Fruit fly (Drosophila melanogaster): Measurements from ENCODE around the gene AlaRS.

Gene AlaRS

DNA sequence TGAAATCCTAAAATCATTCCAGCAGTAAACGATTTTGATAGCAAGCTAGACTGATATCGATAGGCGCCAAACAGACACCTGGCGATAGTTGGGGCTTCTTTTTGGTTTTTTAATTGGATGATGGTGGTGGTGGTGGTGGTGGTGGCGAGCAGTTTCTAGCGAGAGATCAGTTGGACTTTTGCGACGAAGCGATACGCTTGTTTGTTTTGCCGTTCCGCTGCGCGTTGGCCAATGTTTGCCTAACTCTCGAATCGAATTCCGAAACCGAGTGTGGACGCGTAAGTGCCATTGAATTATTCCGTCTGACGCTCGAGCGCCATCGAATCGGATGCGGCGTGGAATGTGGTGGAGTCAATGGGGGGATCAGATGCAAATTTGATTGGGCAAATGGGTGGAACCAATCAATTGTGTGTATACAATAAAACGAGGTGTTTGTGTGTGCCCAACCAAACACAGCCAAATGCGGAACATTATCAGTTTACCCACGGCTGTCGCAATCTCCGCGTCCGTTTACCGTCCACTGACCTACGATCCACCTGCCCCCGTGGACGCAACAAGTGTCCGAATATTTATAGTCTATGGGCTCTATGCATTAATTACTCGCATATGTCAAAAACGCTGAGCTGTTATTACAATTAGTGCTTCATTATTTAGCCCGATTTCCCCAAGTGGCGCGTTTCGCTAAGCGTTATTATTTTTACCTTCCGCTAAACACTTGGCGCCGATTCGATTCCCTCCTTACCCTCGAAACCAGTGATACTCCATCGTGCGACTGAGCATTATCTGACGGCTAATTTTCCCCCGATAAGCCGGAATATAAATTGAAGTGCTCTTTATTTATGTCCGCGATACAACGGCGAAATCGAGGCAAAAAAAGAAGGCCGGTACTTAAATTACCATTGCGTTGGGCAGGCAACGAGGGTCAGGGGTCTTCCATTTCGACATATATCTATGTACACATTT is 10.9 kb downstream of the AlaRS start, which contains the start of gene CG17292 (continued):
- TF ChIP-seq CG32006 (GFP tag; optimal IDR thresholded peaks at IDR 0.05) = no peak
- peak; percentile 9 for TF ChIP-seq Met (GFP tag; optimal IDR thresholded peaks at IDR 0.05)
- TF ChIP-seq cyc (GFP tag; optimal IDR thresholded peaks at IDR 0.05) = no peak
- TF ChIP-seq topi (GFP tag; optimal IDR thresholded peaks at IDR 0.05) = peak; percentile 6
- TF ChIP-seq lz (GFP tag; optimal IDR thresholded peaks at IDR 0.05) = no peak
- no peak for TF ChIP-seq Ets21C (GFP tag; optimal IDR thresholded peaks at IDR 0.05)
- TF ChIP-seq CG8119 (GFP tag; IDR thresholded peaks at IDR 0.05) = no peak; the same call in 2 of the 3 replicates
- TF ChIP-seq vri (GFP tag; optimal IDR thresholded peaks at IDR 0.05) = no peak
- no peak for TF ChIP-seq CG8632 (GFP tag; optimal IDR thresholded peaks at IDR 0.05)
- TF ChIP-seq CG4318 (GFP tag; optimal IDR thresholded peaks at IDR 0.05) = no peak

- no peak for TF ChIP-seq CG1621 (tag; optimal IDR thresholded peaks at IDR 0.05)
- no peak for TF ChIP-seq CG8319 (GFP tag; optimal IDR thresholded peaks at IDR 0.05)
- no peak for TF ChIP-seq spab (GFP tag; optimal IDR thresholded peaks at IDR 0.05)
- peak; percentile 12 for TF ChIP-seq CG3032 (tag; optimal IDR thresholded peaks at IDR 0.05)
- peak; percentile 50 for TF ChIP-seq Ets21C (GFP tag; optimal IDR thresholded peaks at IDR 0.05)
- no peak for TF ChIP-seq net (GFP tag; optimal IDR thresholded peaks at IDR 0.05)
- TF ChIP-seq Hr4 (GFP tag; optimal IDR thresholded peaks at IDR 0.05) = peak; percentile 44
- peak; percentile 46 for TF ChIP-seq pdm3 (GFP tag; optimal IDR thresholded peaks at IDR 0.05)
- TF ChIP-seq fkh (GFP tag; optimal IDR thresholded peaks at IDR 0.05) = peak; percentile 75
- peak; percentile 55 for TF ChIP-seq lz (GFP tag; optimal IDR thresholded peaks at IDR 0.05)
- peak; percentile 12 for TF ChIP-seq Ets96B (tag; optimal IDR thresholded peaks at IDR 0.05)
- TF ChIP-seq Sox102F (GFP tag; optimal IDR thresholded peaks at IDR 0.05) = peak; percentile 42
- TF ChIP-seq topi (GFP tag; optimal IDR thresholded peaks at IDR 0.05) = peak; percentile 39
- TF ChIP-seq CG6163 (GFP tag; IDR thresholded peaks at IDR 0.05) = 0 out of 3 replicates have a peak, but pooled peaks have one; percentile 6
- no peak for TF ChIP-seq CG6276 (GFP tag; optimal IDR thresholded peaks at IDR 0.05)
- peak; percentile 82 for TF ChIP-seq svp (GFP tag)
- peak; percentile 38 for TF ChIP-seq CG11902 (GFP tag; optimal IDR thresholded peaks at IDR 0.05)
- peak in 1 of 2 experiments; percentile 48 for TF ChIP-seq ss (GFP tag; optimal IDR thresholded peaks at IDR 0.05)
- peak; percentile 36 for TF ChIP-seq OdsH (GFP tag; optimal IDR thresholded peaks at IDR 0.05)
- TF ChIP-seq CG10669 (GFP tag; optimal IDR thresholded peaks at IDR 0.05) = peak; percentile 19
- TF ChIP-seq Sox15 (GFP tag; optimal IDR thresholded peaks at IDR 0.05) = no peak
- no peak for TF ChIP-seq fd85E (GFP tag; optimal IDR thresholded peaks at IDR 0.05)
- TF ChIP-seq Hr39 (GFP tag; optimal IDR thresholded peaks at IDR 0.05) = peak; percentile 48
- TF ChIP-seq CG11762 (GFP tag; optimal IDR thresholded peaks at IDR 0.05; ENCODE audit: insufficient read depth) = no peak
- TF ChIP-seq dsx (GFP tag; optimal IDR thresholded peaks at IDR 0.05; ENCODE audit: poor library complexity, severe bottlenecking) = no peak
- no peak for TF ChIP-seq eg (GFP tag; IDR thresholded peaks at IDR 0.05)
- no peak for TF ChIP-seq Hr38 (GFP tag; optimal IDR thresholded peaks at IDR 0.05)
- TF ChIP-seq CG8119 (GFP tag; IDR thresholded peaks at IDR 0.05) = no peak
- peak; percentile 40 for TF ChIP-seq Met (GFP tag; optimal IDR thresholded peaks at IDR 0.05)
- no peak for TF ChIP-seq dac (GFP tag; optimal IDR thresholded peaks at IDR 0.05)
- no peak for TF ChIP-seq CG4318 (GFP tag; optimal IDR thresholded peaks at IDR 0.05)
- TF ChIP-seq CG32006 (GFP tag; optimal IDR thresholded peaks at IDR 0.05) = no peak
- TF ChIP-seq CG31627 (GFP tag; optimal IDR thresholded peaks at IDR 0.05) = peak; percentile 42
- TF ChIP-seq CG10631 (GFP tag; optimal IDR thresholded peaks at IDR 0.05) = peak; percentile 45
- peak; percentile 27 for TF ChIP-seq vri (GFP tag; optimal IDR thresholded peaks at IDR 0.05)
- TF ChIP-seq CG15336 (GFP tag; IDR thresholded peaks at IDR 0.05) = no peak
- TF ChIP-seq CG6854 (GFP tag; optimal IDR thresholded peaks at IDR 0.05) = no peak
- peak; percentile 92 for TF ChIP-seq achi (GFP tag; optimal IDR thresholded peaks at IDR 0.05)
- TF ChIP-seq CG8632 (GFP tag; optimal IDR thresholded peaks at IDR 0.05) = no peak
- no peak for TF ChIP-seq Eip93F (GFP tag; optimal IDR thresholded peaks at IDR 0.05)
- peak; percentile 58 for TF ChIP-seq Smox (GFP tag; optimal IDR thresholded peaks at IDR 0.05)
- TF ChIP-seq Sox14 (GFP tag; optimal IDR thresholded peaks at IDR 0.05) = no peak
- TF ChIP-seq Lpt (GFP tag; optimal IDR thresholded peaks at IDR 0.05) = no peak
Measured at dm6 chr2L:8365701-8366643, 15.6 kb downstream of the AlaRS start, which contains the start of gene Pp2A-29B. TSS of gene Pp2A-29B (plus strand) at chr2L:8366038.
